Fruit fly (Drosophila melanogaster) whole organism, wandering third instar larva: ENCODE data around the gene CG11456.

Experiments used
- Abd-B ChIP-seq: fragments of >200 bp; optimal IDR thresholded peaks from 2 replicates; lab custom pipeline; 2017; ENCODE audit warnings: missing biosample characterization, missing genetic modification characterization
- Myc ChIP-seq: fragments of >200 bp; optimal IDR thresholded peaks from 2 replicates; lab custom pipeline; 2017
- OdsH ChIP-seq: fragments of 200-800 bp; sonication (Bioruptor generic); optimal IDR thresholded peaks from 2 replicates; lab custom pipeline; 2016; ENCODE audit warnings: missing biosample characterization, mild to moderate bottlenecking, missing genetic modification characterization
- Sp1 ChIP-seq: fragments of 200-800 bp; sonication (Bioruptor generic); optimal IDR thresholded peaks from 3 replicates; lab custom pipeline; 2019; ENCODE audit warnings: missing biosample characterization, mild to moderate bottlenecking, missing genetic modification characterization, moderate library complexity
- br ChIP-seq: fragments of 200-800 bp; sonication (Bioruptor generic); optimal IDR thresholded peaks from 2 replicates; lab custom pipeline; 2016; ENCODE audit warnings: missing biosample characterization, missing genetic modification characterization
- dl ChIP-seq, 2 experiments: fragments of 175-275, 200-275 bp in 1 of 2; fragments of 200-275 bp in 1 of 2; sonication (Bioruptor generic); optimal IDR thresholded peaks; lab custom pipeline; 2018; ENCODE audit warnings: mild to moderate bottlenecking in 2 of 2, missing biosample characterization in 2 of 2, missing genetic modification characterization in 2 of 2, moderate library complexity in 2 of 2; ENCODE audit not compliant: partially characterized antibody in 2 of 2, insufficient read depth in 1 of 2
- h ChIP-seq: fragments of 200-800 bp; sonication (Bioruptor generic); optimal IDR thresholded peaks from 3 replicates; lab custom pipeline; 2016; ENCODE audit warnings: missing biosample characterization, mild to moderate bottlenecking, missing genetic modification characterization
- jim ChIP-seq: fragments of 175-275, 200-325 bp; sonication (Bioruptor generic); optimal IDR thresholded peaks from 2 replicates; lab custom pipeline; 2016; ENCODE audit warnings: missing biosample characterization, mild to moderate bottlenecking, missing genetic modification characterization
- pan ChIP-seq: fragments of >200 bp; optimal IDR thresholded peaks from 2 replicates; lab custom pipeline; 2017
- psq ChIP-seq: fragments of 200-800 bp; sonication (Bioruptor generic); optimal IDR thresholded peaks from 3 replicates; lab custom pipeline; 2017; ENCODE audit warnings: missing biosample characterization, mild to moderate bottlenecking, missing genetic modification characterization, moderate library complexity
- tai ChIP-seq: sonication (Bioruptor generic); optimal IDR thresholded peaks from 2 replicates; lab custom pipeline; 2016; ENCODE audit warnings: missing biosample characterization, missing genetic modification characterization
- woc ChIP-seq: sonication (Bioruptor generic); optimal IDR thresholded peaks from 2 replicates; lab custom pipeline; 2016; ENCODE audit warnings: missing biosample characterization, mild to moderate bottlenecking, missing genetic modification characterization

DNA sequence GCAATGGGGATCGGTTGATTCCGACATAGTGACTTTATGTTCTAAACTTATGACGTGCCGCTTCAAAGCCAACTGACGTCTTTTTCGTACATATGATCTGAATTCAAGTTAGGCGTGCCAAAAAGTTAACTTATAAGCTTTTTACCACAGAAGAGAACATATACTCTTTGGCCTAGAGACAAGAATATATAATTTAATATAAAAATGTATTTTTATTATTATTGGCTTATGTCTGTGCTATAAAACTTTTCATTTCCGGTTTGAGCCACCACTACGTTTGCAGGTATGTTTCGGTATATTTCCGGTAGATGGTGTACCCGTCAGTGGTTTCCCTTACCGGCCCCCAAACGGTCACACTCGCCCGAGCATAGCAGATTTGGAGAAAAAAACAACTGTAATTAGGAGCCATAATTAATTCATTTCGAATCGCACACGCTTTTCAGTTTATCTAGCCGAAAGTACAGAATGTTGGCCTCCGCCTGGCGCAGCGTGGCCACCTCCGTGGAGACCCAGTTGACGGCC is 43.4 kb upstream of the CG11456 start, which contains the start of the genes CG3698 and tzn:
- TF ChIP-seq h (no peak), psq (GFP tag; lab: Kevin White, UChicago) (peak; percentile 70), jim (GFP tag; lab: Kevin White, UChicago) (no peak), woc (GFP tag; lab: Kevin White, UChicago) (no peak), Abd-B (no peak), dl (GFP tag; optimal IDR thresholded peaks at IDR 0.05; lab: Kevin White, UChicago; ENCODE audit: insufficient read depth in 1 of 2, partially characterized antibody in 2 of 2) (no peak), tai (GFP tag; lab: Kevin White, UChicago) (no peak), OdsH (GFP tag; lab: Kevin White, UChicago) (peak; percentile 83), pan (lab: Kevin White, UChicago) (no peak), br (no peak), Sp1 (peak; percentile 85), Myc (peak; percentile 43)
